Fruit fly (Drosophila melanogaster): ENCODE measurements around the gene CG11656.

DNA sequence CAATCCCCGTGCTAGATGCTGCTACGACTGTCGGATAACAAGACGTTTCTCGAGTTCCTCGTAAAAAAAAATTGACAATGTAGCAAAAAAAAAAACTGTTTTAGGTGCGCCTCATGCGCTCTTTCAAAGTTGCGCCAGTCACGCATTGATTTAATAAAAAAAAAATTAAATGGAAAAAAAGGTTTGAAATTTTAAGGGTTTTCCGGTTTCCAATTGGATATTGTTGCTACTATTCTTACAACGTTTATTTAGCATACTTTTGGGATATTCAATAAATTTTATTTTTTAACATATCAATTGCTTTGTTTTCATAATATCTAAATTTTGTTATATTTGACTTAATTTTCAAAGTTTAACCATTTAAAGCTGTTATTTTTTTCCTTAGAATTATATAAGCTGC is 46.9 kb downstream of the CG11656 start:
- TF ChIP-seq CG8478 (optimal IDR thresholded peaks at IDR 0.05) = no peak
- TF ChIP-seq CTCF (optimal IDR thresholded peaks at IDR 0.05) = no peak

All from S2 (cell line).